Fruit fly (Drosophila melanogaster): ENCODE results near the gene sba.
A peak's percentile ranks its signal among the peaks of the same experiment; 100 is the strongest.

sba gene

DNA sequence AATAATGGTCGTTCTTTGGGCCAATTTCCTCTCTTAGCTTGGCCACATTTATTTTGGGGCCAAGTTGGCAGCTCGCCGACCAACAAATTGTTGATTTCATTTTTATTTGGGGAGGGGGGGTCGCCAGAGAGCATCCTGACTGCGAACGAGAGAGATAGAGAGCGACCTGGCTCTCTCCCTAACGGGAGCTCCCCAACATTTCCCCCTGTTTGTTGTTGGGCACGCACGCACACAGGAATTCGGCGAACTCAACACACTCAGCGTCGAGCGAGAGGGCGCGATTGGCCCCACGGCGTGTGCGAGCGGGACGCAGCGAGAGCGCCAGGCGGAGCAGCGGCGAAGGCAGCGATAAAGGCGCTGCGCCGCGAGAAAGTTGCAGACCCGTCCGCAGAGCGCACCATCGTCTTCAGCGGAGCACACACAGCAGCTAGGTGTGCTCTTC lies 40.0 kb upstream of the sba start, which contains the start of gene CG31140 (continued):
- TF ChIP-seq CG1832 (GFP tag; optimal IDR thresholded peaks at IDR 0.05) (peak; percentile 90), ewg (GFP tag; optimal IDR thresholded peaks at IDR 0.05) (peak; percentile 89), wek (GFP tag; optimal IDR thresholded peaks at IDR 0.05) (peak; percentile 49), Scr (GFP tag; IDR thresholded peaks at IDR 0.05; ENCODE audit: partially characterized antibody) (0 out of 2 replicates have a peak, but pooled peaks have one; percentile 14), ems (GFP tag; optimal IDR thresholded peaks at IDR 0.05) (no peak), CG16813 (GFP tag; IDR thresholded peaks at IDR 0.05; ENCODE audit: partially characterized antibody) (0 out of 3 replicates have a peak, but pooled peaks have one; percentile 21), CG12769 (tag; optimal IDR thresholded peaks at IDR 0.05) (peak; percentile 76), Hsf (GFP tag; optimal IDR thresholded peaks at IDR 0.05) (no peak), CG30403 (GFP tag; optimal IDR thresholded peaks at IDR 0.05) (no peak), nmo (GFP tag; optimal IDR thresholded peaks at IDR 0.05) (no peak), scrt (GFP tag; optimal IDR thresholded peaks at IDR 0.05) (peak; percentile 97), CG4424 (GFP tag; optimal IDR thresholded peaks at IDR 0.05) (no peak), CG12104 (GFP tag; optimal IDR thresholded peaks at IDR 0.05) (no peak), gsb-n (tag; optimal IDR thresholded peaks at IDR 0.05) (no peak), CG14667 (GFP tag; IDR thresholded peaks at IDR 0.05) (no peak), pnt (GFP tag; optimal IDR thresholded peaks at IDR 0.05) (no peak), Trl (optimal IDR thresholded peaks at IDR 0.05) (peak; percentile 71 to 76), Trl (GFP tag; optimal IDR thresholded peaks at IDR 0.05) (peak; percentile 13), nerfin-1 (tag; optimal IDR thresholded peaks at IDR 0.05) (peak; percentile 44), seq (GFP tag; IDR thresholded peaks at IDR 0.05) (peak; percentile 43; the same call in 1 of the 2 replicates), nau (GFP tag; optimal IDR thresholded peaks at IDR 0.05) (peak; percentile 3), trem (tag; optimal IDR thresholded peaks at IDR 0.05) (peak; percentile 95), Hey (tag; optimal IDR thresholded peaks at IDR 0.05) (no peak), Neu2 (GFP tag; optimal IDR thresholded peaks at IDR 0.05; ENCODE audit: borderline replicate concordance) (no peak), Drgx (GFP tag; IDR thresholded peaks at IDR 0.05) (0 out of 2 replicates have a peak, but pooled peaks have one; percentile 14), sim (GFP tag; IDR thresholded peaks at IDR 0.05) (0 out of 2 replicates have a peak, but pooled peaks have one; percentile 27), CG5245 (GFP tag; optimal IDR thresholded peaks at IDR 0.05) (no peak), CG8478 (optimal IDR thresholded peaks at IDR 0.05) (peak; percentile 83), CG1024 (GFP tag; IDR thresholded peaks at IDR 0.05) (no peak), kay (GFP tag; optimal IDR thresholded peaks at IDR 0.05) (no peak), al (GFP tag; IDR thresholded peaks at IDR 0.05) (no peak), Bdp1 (GFP tag; optimal IDR thresholded peaks at IDR 0.05) (no peak), unc-4 (GFP tag; IDR thresholded peaks at IDR 0.05; ENCODE audit: partially characterized antibody) (0 out of 2 replicates have a peak, but pooled peaks have one; percentile 26), pzg (GFP tag; optimal IDR thresholded peaks at IDR 0.05) (peak; percentile 43), CG14050 (GFP tag; IDR thresholded peaks at IDR 0.05) (no peak), E2f1 (GFP tag; IDR thresholded peaks at IDR 0.05) (no peak), chm (GFP tag; IDR thresholded peaks at IDR 0.05) (peak; percentile 61; the same call in 1 of the 2 replicates), CG11085 (GFP tag; IDR thresholded peaks at IDR 0.05) (no peak), Med (GFP tag) (peak; percentile 79), Chrac-16 (GFP tag; optimal IDR thresholded peaks at IDR 0.05) (no peak), CG18619 (GFP tag; optimal IDR thresholded peaks at IDR 0.05) (no peak), CG3163 (GFP tag; optimal IDR thresholded peaks at IDR 0.05) (no peak), CG10979 (tag; optimal IDR thresholded peaks at IDR 0.05) (peak; percentile 7), HmgD (GFP tag; optimal IDR thresholded peaks at IDR 0.05) (no peak), sob (GFP tag; IDR thresholded peaks at IDR 0.05) (peak; percentile 37; the same call in 1 of the 2 replicates), CG6854 (GFP tag; optimal IDR thresholded peaks at IDR 0.05) (peak; percentile 27), chinmo (GFP tag; IDR thresholded peaks at IDR 0.05; ENCODE audit: partially characterized antibody) (peak; percentile 72; the same call in 1 of the 4 replicates), mirr (GFP tag; optimal IDR thresholded peaks at IDR 0.05) (peak; percentile 38), CTCF (GFP tag; optimal IDR thresholded peaks at IDR 0.05) (peak; percentile 31), CG5180 (GFP tag; optimal IDR thresholded peaks at IDR 0.05) (no peak), cg (GFP tag; optimal IDR thresholded peaks at IDR 0.05) (peak; percentile 58), ttk (GFP tag; IDR thresholded peaks at IDR 0.05) (no peak)

Measured in whole organism, embryonic.